Fruit fly (Drosophila melanogaster): ENCODE data around the gene tara.
A peak's percentile ranks its signal among the peaks of the same experiment; 100 is the strongest.

tara gene

dm6 chr3R:16228719-16229704, 3.6 kb downstream of the tara start (continued):
- TF ChIP-seq HmgD (GFP tag; optimal IDR thresholded peaks at IDR 0.05) (no peak), tll (GFP tag; optimal IDR thresholded peaks at IDR 0.05) (peak in 1 of 2 experiments; percentile 7), lbe (GFP tag; optimal IDR thresholded peaks at IDR 0.05) (peak; percentile 39), CG3163 (GFP tag; optimal IDR thresholded peaks at IDR 0.05) (peak; percentile 7), CG12299 (tag; optimal IDR thresholded peaks at IDR 0.05) (no peak), slou (GFP tag; optimal IDR thresholded peaks at IDR 0.05) (no peak), fd102C (GFP tag; optimal IDR thresholded peaks at IDR 0.05) (no peak), Camta (GFP tag; optimal IDR thresholded peaks at IDR 0.05) (no peak), wek (GFP tag; optimal IDR thresholded peaks at IDR 0.05) (no peak), CG8765 (GFP tag; IDR thresholded peaks at IDR 0.05) (no peak), CG11695 (GFP tag; IDR thresholded peaks at IDR 0.05) (no peak), CG3281 (GFP tag; optimal IDR thresholded peaks at IDR 0.05) (no peak), dan (GFP tag; IDR thresholded peaks at IDR 0.05) (no peak), CG32767 (GFP tag; IDR thresholded peaks at IDR 0.05) (no peak), p53 (GFP tag; optimal IDR thresholded peaks at IDR 0.05) (no peak), corto (GFP tag; optimal IDR thresholded peaks at IDR 0.05) (peak; percentile 38), CG18764 (GFP tag; optimal IDR thresholded peaks at IDR 0.05) (no peak), CG7357 (GFP tag; IDR thresholded peaks at IDR 0.05) (no peak), CG16815 (GFP tag; optimal IDR thresholded peaks at IDR 0.05) (no peak), Ssrp (tag; optimal IDR thresholded peaks at IDR 0.05) (no peak), HLHmδ (GFP tag; optimal IDR thresholded peaks at IDR 0.05) (peak; percentile 36), Dek (tag; optimal IDR thresholded peaks at IDR 0.05) (no peak), CG34224 (GFP tag; IDR thresholded peaks at IDR 0.05; ENCODE audit: partially characterized antibody) (no peak), Bgb (GFP tag; IDR thresholded peaks at IDR 0.05; ENCODE audit: partially characterized antibody) (no peak), NfI (GFP tag; optimal IDR thresholded peaks at IDR 0.05) (no peak), cwo (GFP tag; optimal IDR thresholded peaks at IDR 0.05) (peak; percentile 99), chn (GFP tag; optimal IDR thresholded peaks at IDR 0.05) (no peak), sc (optimal IDR thresholded peaks at IDR 0.05) (no peak), sc (GFP tag; optimal IDR thresholded peaks at IDR 0.05) (no peak), Myb (GFP tag; optimal IDR thresholded peaks at IDR 0.05) (no peak), CG1602 (GFP tag; optimal IDR thresholded peaks at IDR 0.05) (no peak), kni (GFP tag; optimal IDR thresholded peaks at IDR 0.05) (peak; percentile 59), twi (tag; optimal IDR thresholded peaks at IDR 0.05) (peak; percentile 92), Tbp (GFP tag; optimal IDR thresholded peaks at IDR 0.05) (no peak), pita (GFP tag; optimal IDR thresholded peaks at IDR 0.05) (no peak), gt (GFP tag; IDR thresholded peaks at IDR 0.05) (no peak), nau (GFP tag; optimal IDR thresholded peaks at IDR 0.05) (no peak), Lim3 (GFP tag; IDR thresholded peaks at IDR 0.05) (no peak), gsb (GFP tag; IDR thresholded peaks at IDR 0.05) (no peak), CG17912 (GFP tag; optimal IDR thresholded peaks at IDR 0.05) (no peak), gro (GFP tag; optimal IDR thresholded peaks at IDR 0.05) (peak; percentile 53), nmo (GFP tag; optimal IDR thresholded peaks at IDR 0.05) (no peak), CG13287 (GFP tag; IDR thresholded peaks at IDR 0.05; ENCODE audit: partially characterized antibody) (no peak)
